Worm (Caenorhabditis elegans) whole organism, L1 larva: ENCODE data around the gene polk-1.

Source experiments
- C04F5.9 ChIP-seq: sonication (generic microtip); optimal IDR thresholded peaks from 2 replicates; lab custom pipeline; 2016; ENCODE audit warnings: missing genetic modification characterization, missing compliant biosample characterization
- C16A3.4 ChIP-seq: fragments of 150-350 bp; optimal IDR thresholded peaks from 2 replicates; lab custom pipeline; 2014; ENCODE audit warnings: missing biosample characterization, missing genetic modification characterization
- F16B12.6 ChIP-seq: fragments of 150-350 bp; optimal IDR thresholded peaks from 2 replicates; lab custom pipeline; 2014; ENCODE audit warnings: missing biosample characterization, missing genetic modification characterization
- aha-1 ChIP-seq: fragments of 150-350 bp; optimal IDR thresholded peaks from 2 replicates; lab custom pipeline; 2014; ENCODE audit warnings: missing biosample characterization, missing genetic modification characterization
- blmp-1 ChIP-seq: fragments of 150-350 bp; optimal IDR thresholded peaks from 2 replicates; lab custom pipeline; 2014; ENCODE audit warnings: missing biosample characterization, missing genetic modification characterization
- ceh-90 ChIP-seq: sonication (generic microtip); optimal IDR thresholded peaks from 2 replicates; lab custom pipeline; 2016; ENCODE audit warnings: missing genetic modification characterization, missing compliant biosample characterization
- dsc-1 ChIP-seq: sonication (generic microtip); optimal IDR thresholded peaks from 2 replicates; lab custom pipeline; 2016; ENCODE audit warnings: mild to moderate bottlenecking, missing genetic modification characterization, missing compliant biosample characterization
- efl-1 ChIP-seq, 4 experiments: fragments of 150-350 bp; optimal IDR thresholded peaks in 3 of 4; peaks in 1 of 4; 1 replicate in 1 of 4; 2 replicates in 3 of 4; lab custom pipeline; 2014; ENCODE audit warnings: missing biosample characterization in 2 of 4, missing genetic modification characterization in 2 of 4, missing genetic modification reagents in 2 of 4
- egl-13 ChIP-seq: sonication (generic microtip); optimal IDR thresholded peaks from 2 replicates; lab custom pipeline; 2016; ENCODE audit warnings: missing genotype, missing genetic modification reagents, missing genetic modification characterization, missing compliant biosample characterization
- elt-2 ChIP-seq: sonication (generic microtip); optimal IDR thresholded peaks from 2 replicates; lab custom pipeline; 2016; ENCODE audit warnings: missing genetic modification characterization, mild to moderate bottlenecking, inconsistent platforms, missing compliant biosample characterization, missing genetic modification reagents
- elt-3 ChIP-seq, 6 experiments: fragments of 150-350 bp in 1 of 6; sonication (generic microtip); optimal IDR thresholded peaks; 2 replicates each; lab custom pipeline; 2017 to 2018; ENCODE audit warnings: missing biosample characterization in 6 of 6, missing genetic modification characterization in 6 of 6, inconsistent platforms in 1 of 6
- ets-5 ChIP-seq: fragments of 200-800 bp; sonication (Bioruptor generic); IDR thresholded peaks from 2 replicates; pipeline ENCODE4 v1.3.6; 2022; ENCODE audit warnings: missing genetic modification characterization, missing compliant biosample characterization
- fkh-10 ChIP-seq: sonication (generic microtip); optimal IDR thresholded peaks from 2 replicates; lab custom pipeline; 2017; ENCODE audit warnings: missing biosample characterization, missing genetic modification reagents, missing genetic modification characterization
- fos-1 ChIP-seq: fragments of 150-350 bp; optimal IDR thresholded peaks from 2 replicates; lab custom pipeline; 2014; ENCODE audit warnings: missing biosample characterization, missing genetic modification characterization
- hlh-4 ChIP-seq: sonication (generic microtip); optimal IDR thresholded peaks from 2 replicates; lab custom pipeline; 2016; ENCODE audit warnings: mild to moderate bottlenecking, missing genetic modification characterization, missing compliant biosample characterization
- irx-1 ChIP-seq: sonication (generic microtip); optimal IDR thresholded peaks from 2 replicates; lab custom pipeline; 2016; ENCODE audit warnings: missing genetic modification characterization, missing compliant biosample characterization
- isw-1 ChIP-seq: fragments of 200-800 bp; sonication (Bioruptor generic); IDR thresholded peaks from 2 replicates; pipeline ENCODE4 v1.3.6; 2022; ENCODE audit warnings: missing genetic modification characterization, missing compliant biosample characterization
- lin-14 ChIP-seq: fragments of 200-800 bp; sonication (Bioruptor generic); optimal IDR thresholded peaks from 2 replicates; lab custom pipeline; 2018; ENCODE audit warnings: mild to moderate bottlenecking, missing genetic modification characterization, moderate library complexity, missing compliant biosample characterization
- mab-9 ChIP-seq: fragments of 200-800 bp; sonication (Bioruptor generic); IDR thresholded peaks from 2 replicates; pipeline ENCODE4 v1.3.6; 2022; ENCODE audit warnings: missing genetic modification reagents, missing genetic modification characterization, missing compliant biosample characterization
- nhr-11 ChIP-seq: fragments of 150-350 bp; optimal IDR thresholded peaks from 2 replicates; lab custom pipeline; 2014; ENCODE audit warnings: missing biosample characterization, missing genetic modification characterization
- nhr-237 ChIP-seq: fragments of 150-350 bp; optimal IDR thresholded peaks from 2 replicates; lab custom pipeline; 2014; ENCODE audit warnings: missing biosample characterization, missing genetic modification characterization
- nhr-47 ChIP-seq: sonication (generic microtip); optimal IDR thresholded peaks from 2 replicates; lab custom pipeline; 2016; ENCODE audit warnings: mild to moderate bottlenecking, missing genetic modification characterization, moderate library complexity, missing compliant biosample characterization
- nhr-71 ChIP-seq: sonication (generic microtip); optimal IDR thresholded peaks from 2 replicates; lab custom pipeline; 2016; ENCODE audit warnings: mild to moderate bottlenecking, missing genetic modification characterization, moderate library complexity, missing compliant biosample characterization
- nhr-77 ChIP-seq: fragments of 150-350 bp; optimal IDR thresholded peaks from 2 replicates; lab custom pipeline; 2014; ENCODE audit warnings: missing biosample characterization, missing genetic modification characterization
- nhr-85 ChIP-seq: sonication (generic microtip); peaks from one replicate; lab custom pipeline; 2016; ENCODE audit warnings: missing genetic modification characterization, inconsistent platforms, missing compliant biosample characterization
- nhr-90 ChIP-seq: sonication (generic microtip); optimal IDR thresholded peaks from 2 replicates; lab custom pipeline; 2016; ENCODE audit warnings: mild to moderate bottlenecking, missing genetic modification characterization, missing compliant biosample characterization; ENCODE audit not compliant: poor library complexity
- skn-1 ChIP-seq: fragments of 150-350 bp; optimal IDR thresholded peaks from 2 replicates; lab custom pipeline; 2014; ENCODE audit warnings: missing biosample characterization, missing genetic modification characterization
- sup-37 ChIP-seq: fragments of 200-800 bp; sonication (Bioruptor generic); optimal IDR thresholded peaks from 2 replicates; lab custom pipeline; 2018; ENCODE audit warnings: mild to moderate bottlenecking, missing genetic modification characterization, missing compliant biosample characterization
- tbx-2 ChIP-seq: sonication (generic microtip); optimal IDR thresholded peaks from 2 replicates; lab custom pipeline; 2016; ENCODE audit warnings: missing genetic modification characterization, missing compliant biosample characterization
- unc-30 ChIP-seq: sonication (generic microtip); optimal IDR thresholded peaks from 2 replicates; lab custom pipeline; 2017; ENCODE audit warnings: missing biosample characterization, missing genetic modification characterization
- unc-62 ChIP-seq: fragments of 150-350 bp; optimal IDR thresholded peaks from 2 replicates; lab custom pipeline; 2014; ENCODE audit warnings: missing biosample characterization, missing genetic modification reagents, missing genetic modification characterization
- unc-86 ChIP-seq: sonication (generic microtip); optimal IDR thresholded peaks from 2 replicates; lab custom pipeline; 2016; ENCODE audit warnings: missing genetic modification characterization, missing compliant biosample characterization
- unc-98 ChIP-seq: fragments of 200-800 bp; sonication (Bioruptor generic); IDR thresholded peaks from 2 replicates; pipeline ENCODE4 v1.3.6; 2022; ENCODE audit warnings: missing genetic modification characterization, missing compliant biosample characterization
- ztf-11 ChIP-seq, 2 experiments: sonication (generic microtip); optimal IDR thresholded peaks; 2 replicates each; lab custom pipeline; 2016 to 2017; ENCODE audit warnings: missing genetic modification characterization in 2 of 2, missing biosample characterization in 1 of 2, missing compliant biosample characterization in 1 of 2
- ztf-4 ChIP-seq: fragments of 150-350 bp; optimal IDR thresholded peaks from 2 replicates; lab custom pipeline; 2014; ENCODE audit warnings: missing biosample characterization, missing genetic modification characterization

polk-1 gene

ce11 chrIII:8598961-8599360 lies 29.4 kb downstream of the polk-1 start (continued):
- TF ChIP-seq efl-1 (optimal IDR thresholded peaks at IDR 0.05; lab: Kevin White, UChicago) (no peak), efl-1 (GFP tag; optimal IDR thresholded peaks at IDR 0.05 in 1 of 2; lab: Kevin White, UChicago) (no peak), unc-98 (GFP tag; lab: Robert Waterston, UW) (no peak), elt-3 (tag; optimal IDR thresholded peaks at IDR 0.05; lab: Kevin White, UChicago) (peak in 1 of 6 experiments; percentile 59), skn-1 (no peak), ztf-4 (no peak), mab-9 (GFP tag; lab: Robert Waterston, UW) (no peak)
- TF ChIP-seq, all 84 proteins: peak for 8

- no peak for TF ChIP-seq nhr-71 (tag; lab: Kevin White, UChicago)
- TF ChIP-seq C16A3.4 (tag; lab: Kevin White, UChicago): no peak
- TF ChIP-seq irx-1 (tag; lab: Kevin White, UChicago): no peak
- peak; percentile 24 for TF ChIP-seq dsc-1
Measured at ce11 chrIII:8597770-8598169, 30.6 kb downstream of the polk-1 start, which contains the start of gene ztf-30. ztf-30 (minus strand) TSS chrIII:8597870.

ce11 chrIII:8596692-8597091 lies 31.7 kb downstream of the polk-1 start:
- TF ChIP-seq isw-1 (GFP tag; lab: Robert Waterston, UW) (no peak), blmp-1 (peak; percentile 97), ztf-4 (no peak), ceh-90 (tag; lab: Kevin White, UChicago) (no peak), ets-5 (no peak)

ce11 chrIII:8594088-8594487 lies 34.3 kb downstream of the polk-1 start:
- TF ChIP-seq ztf-4 (no peak), hlh-4 (tag; lab: Kevin White, UChicago) (no peak), elt-2 (peak; percentile 75), fkh-10 (GFP tag; lab: Kevin White, UChicago) (no peak), fos-1 (tag; lab: Kevin White, UChicago) (no peak), nhr-237 (no peak), lin-14 (GFP tag; lab: Kevin White, UChicago) (peak; percentile 7), aha-1 (tag; lab: Kevin White, UChicago) (no peak)

ce11 chrIII:8593620-8594019 lies 34.8 kb downstream of the polk-1 start, which contains the start of gene C06E1.7:
C06E1.7 (minus strand) TSS chrIII:8593720.
- no peak for TF ChIP-seq ztf-11 (tag; optimal IDR thresholded peaks at IDR 0.05; lab: Kevin White, UChicago)

- no peak for TF ChIP-seq F16B12.6 (tag; lab: Kevin White, UChicago)
- TF ChIP-seq nhr-85: no peak
- no peak for TF ChIP-seq unc-30 (tag; lab: Kevin White, UChicago)
- no peak for TF ChIP-seq nhr-90 (tag; lab: Kevin White, UChicago)
- no peak for TF ChIP-seq nhr-11 (tag; lab: Kevin White, UChicago)
- no peak for TF ChIP-seq ztf-11 (tag; optimal IDR thresholded peaks at IDR 0.05; lab: Kevin White, UChicago)
- no peak for TF ChIP-seq nhr-77 (tag; lab: Kevin White, UChicago)
- no peak for TF ChIP-seq ets-5
- no peak for TF ChIP-seq tbx-2 (tag; lab: Kevin White, UChicago)
- TF ChIP-seq mab-9 (GFP tag; lab: Robert Waterston, UW): no peak
- no peak for TF ChIP-seq unc-62 (GFP tag; lab: Kevin White, UChicago)
- no peak for TF ChIP-seq egl-13 (tag; lab: Kevin White, UChicago)
- TF ChIP-seq unc-86: no peak
- TF ChIP-seq nhr-47: no peak
- TF ChIP-seq irx-1 (tag; lab: Kevin White, UChicago): no peak
- no peak for TF ChIP-seq C16A3.4 (tag; lab: Kevin White, UChicago)
- no peak for TF ChIP-seq sup-37 (GFP tag; lab: Kevin White, UChicago)
- TF ChIP-seq C04F5.9: no peak
- TF ChIP-seq elt-3 (tag; optimal IDR thresholded peaks at IDR 0.05; lab: Kevin White, UChicago): no peak
Measured at ce11 chrIII:8590882-8591281, 37.5 kb downstream of the polk-1 start, which contains the start of gene fipr-16. fipr-16 (minus strand) TSS chrIII:8590982.
